Fruit fly (Drosophila melanogaster) whole organism, embryonic: ENCODE results near the gene BORCS5.

Source experiments
- CG10431 ChIP-seq: fragments of 200-800 bp; sonication (Bioruptor generic); optimal IDR thresholded peaks from 3 replicates; lab custom pipeline; 2018; ENCODE audit warnings: missing biosample characterization, mild to moderate bottlenecking, missing genetic modification characterization
- CG11247 ChIP-seq: fragments of 200-800 bp; sonication (Bioruptor generic); IDR thresholded peaks from 2 replicates; pipeline ENCODE4 v1.3.6; 2022; ENCODE audit warnings: missing biosample characterization, missing genetic modification characterization
- CG11504 ChIP-seq: fragments of 200-800 bp; sonication (Bioruptor generic); optimal IDR thresholded peaks from 3 replicates; lab custom pipeline; 2019; ENCODE audit warnings: missing biosample characterization, mild to moderate bottlenecking, missing genetic modification characterization, moderate library complexity
- CG12299 ChIP-seq: fragments of 200-800 bp; sonication (Bioruptor generic); optimal IDR thresholded peaks from 2 replicates; lab custom pipeline; 2018; ENCODE audit warnings: missing biosample characterization, mild to moderate bottlenecking, missing genetic modification characterization
- CG1233 ChIP-seq: fragments of 200-800 bp; sonication (Bioruptor generic); optimal IDR thresholded peaks from 4 replicates; lab custom pipeline; 2018; ENCODE audit warnings: missing biosample characterization, mild to moderate bottlenecking, missing genetic modification characterization
- CG14014 ChIP-seq: fragments of 200-800 bp; sonication (Bioruptor generic); IDR thresholded peaks from 2 replicates; pipeline ENCODE4 v1.3.6; 2022; ENCODE audit warnings: missing biosample characterization, missing genetic modification characterization
- CG16813 ChIP-seq: fragments of 200-800 bp; sonication (Bioruptor generic); IDR thresholded peaks from 3 replicates; pipeline ENCODE4 v1.3.6; 2022; ENCODE audit warnings: missing biosample characterization, missing genetic modification characterization; ENCODE audit not compliant: partially characterized antibody
- CG16815 ChIP-seq: fragments of 200-800 bp; sonication (Bioruptor generic); optimal IDR thresholded peaks from 3 replicates; lab custom pipeline; 2017; ENCODE audit warnings: missing biosample characterization, mild to moderate bottlenecking, missing genetic modification characterization
- CG16863 ChIP-seq: fragments of 200-800 bp; sonication (Bioruptor generic); optimal IDR thresholded peaks from 3 replicates; lab custom pipeline; 2016; ENCODE audit warnings: missing biosample characterization, missing genetic modification characterization
- CG18599 ChIP-seq: fragments of 200-800 bp; sonication (Bioruptor generic); optimal IDR thresholded peaks from 3 replicates; lab custom pipeline; 2017; ENCODE audit warnings: missing biosample characterization, missing genetic modification characterization, mild to moderate bottlenecking, moderate library complexity, missing genetic modification reagents
- CG2875 ChIP-seq: fragments of 200-800 bp; sonication (Bioruptor generic); optimal IDR thresholded peaks from 2 replicates; lab custom pipeline; 2017; ENCODE audit warnings: missing biosample characterization, mild to moderate bottlenecking, missing genetic modification characterization, missing genetic modification reagents
- CG30020 ChIP-seq: fragments of 200-800 bp; optimal IDR thresholded peaks from 2 replicates; lab custom pipeline; 2019; ENCODE audit warnings: missing biosample characterization, mild to moderate bottlenecking, missing genetic modification characterization, moderate library complexity
- CG34376 ChIP-seq: fragments of 200-800 bp; sonication (Bioruptor generic); optimal IDR thresholded peaks from 2 replicates; lab custom pipeline; 2018; ENCODE audit warnings: missing biosample characterization, mild to moderate bottlenecking, missing genetic modification characterization
- CG4424 ChIP-seq: fragments of 200-800 bp; sonication (Bioruptor generic); optimal IDR thresholded peaks from 3 replicates; lab custom pipeline; 2016; ENCODE audit warnings: missing biosample characterization, missing genetic modification characterization
- CG6175 ChIP-seq: fragments of 200-800 bp; sonication (Bioruptor generic); IDR thresholded peaks from 3 replicates; pipeline ENCODE4 v1.3.6; 2022; ENCODE audit warnings: missing biosample characterization, missing genetic modification characterization
- CG6813 ChIP-seq: fragments of 200-800 bp; sonication (Bioruptor generic); optimal IDR thresholded peaks from 2 replicates; lab custom pipeline; 2017; ENCODE audit warnings: missing biosample characterization, missing genetic modification characterization, mild to moderate bottlenecking, moderate library complexity, missing genetic modification reagents
- CG7745 ChIP-seq: fragments of 200-800 bp; sonication (Bioruptor generic); optimal IDR thresholded peaks from 2 replicates; lab custom pipeline; 2018; ENCODE audit warnings: missing biosample characterization, mild to moderate bottlenecking, missing genetic modification characterization, moderate library complexity
- CG7928 ChIP-seq: fragments of 200-800 bp; sonication (Bioruptor generic); optimal IDR thresholded peaks from 2 replicates; lab custom pipeline; 2017; ENCODE audit warnings: missing biosample characterization, mild to moderate bottlenecking, missing genetic modification characterization
- CG7963 ChIP-seq: fragments of 200-800 bp; sonication (Bioruptor generic); IDR thresholded peaks from 3 replicates; pipeline ENCODE4 v1.3.6; 2022; ENCODE audit warnings: missing biosample characterization, missing genetic modification characterization; ENCODE audit not compliant: partially characterized antibody
- CG7987 ChIP-seq: fragments of 200-800 bp; sonication (Bioruptor generic); optimal IDR thresholded peaks from 2 replicates; lab custom pipeline; 2018; ENCODE audit warnings: missing biosample characterization, mild to moderate bottlenecking, missing genetic modification characterization, moderate library complexity
- CG9609 ChIP-seq: fragments of 200-800 bp; sonication (Bioruptor generic); optimal IDR thresholded peaks from 3 replicates; lab custom pipeline; 2016; ENCODE audit warnings: missing biosample characterization, missing genetic modification characterization
- Chrac-16 ChIP-seq: fragments of 200-800 bp; sonication (Bioruptor generic); optimal IDR thresholded peaks from 3 replicates; lab custom pipeline; 2016; ENCODE audit warnings: missing biosample characterization, missing genetic modification characterization
- Elba2 ChIP-seq: fragments of 200-800 bp; sonication (Bioruptor generic); optimal IDR thresholded peaks from 3 replicates; lab custom pipeline; 2016; ENCODE audit warnings: missing biosample characterization, missing genetic modification characterization
- Hmr ChIP-seq: fragments of 200-800 bp; sonication (Bioruptor generic); optimal IDR thresholded peaks from 3 replicates; lab custom pipeline; 2017; ENCODE audit warnings: mild to moderate bottlenecking, missing biosample characterization, missing genetic modification reagents, missing genetic modification characterization
- Hmx ChIP-seq: fragments of 200-800 bp; sonication (Bioruptor generic); optimal IDR thresholded peaks from 2 replicates; lab custom pipeline; 2016; ENCODE audit warnings: missing biosample characterization, missing genetic modification characterization
- Lhr ChIP-seq: fragments of 200-800 bp; sonication (Bioruptor generic); optimal IDR thresholded peaks from 3 replicates; lab custom pipeline; 2017; ENCODE audit warnings: mild to moderate bottlenecking, missing biosample characterization, missing genetic modification reagents, missing genetic modification characterization
- MTF-1 ChIP-seq: fragments of 200-800 bp; sonication (Bioruptor generic); optimal IDR thresholded peaks from 2 replicates; lab custom pipeline; 2018; ENCODE audit warnings: missing biosample characterization, mild to moderate bottlenecking, missing genetic modification characterization, borderline replicate concordance
- NfI ChIP-seq: fragments of 200-800 bp; sonication (Bioruptor generic); optimal IDR thresholded peaks from 3 replicates; lab custom pipeline; 2018; ENCODE audit warnings: missing biosample characterization, mild to moderate bottlenecking, missing genetic modification characterization, moderate library complexity
- Ravus ChIP-seq: fragments of 200-800 bp; sonication (Bioruptor generic); IDR thresholded peaks from 2 replicates; pipeline ENCODE4 v1.3.6; 2022; ENCODE audit warnings: missing biosample characterization, missing genetic modification characterization
- Usf ChIP-seq: fragments of 200-800 bp; sonication (Bioruptor generic); optimal IDR thresholded peaks from 2 replicates; lab custom pipeline; 2017; ENCODE audit warnings: missing genotype, missing biosample characterization, missing genetic modification characterization
- Xbp1 ChIP-seq: fragments of 200-800 bp; sonication (Bioruptor generic); optimal IDR thresholded peaks from 3 replicates; lab custom pipeline; 2016; ENCODE audit warnings: missing biosample characterization, mild to moderate bottlenecking, missing genetic modification characterization
- YL-1 ChIP-seq: fragments of 200-800 bp; sonication (Bioruptor generic); optimal IDR thresholded peaks from 3 replicates; lab custom pipeline; 2017; ENCODE audit warnings: missing biosample characterization, mild to moderate bottlenecking, missing genetic modification characterization
- bbx ChIP-seq: fragments of 200-800 bp; sonication (Bioruptor generic); IDR thresholded peaks from 2 replicates; pipeline ENCODE4 v1.3.6; 2022; ENCODE audit warnings: missing biosample characterization, missing genetic modification characterization; ENCODE audit not compliant: partially characterized antibody
- bigmax ChIP-seq: fragments of 200-800 bp; sonication (Bioruptor generic); optimal IDR thresholded peaks from 2 replicates; lab custom pipeline; 2018; ENCODE audit warnings: missing biosample characterization, mild to moderate bottlenecking, missing genetic modification characterization
- br ChIP-seq: fragments of >200 bp; optimal IDR thresholded peaks from 2 replicates; lab custom pipeline; 2017
- bsh ChIP-seq, 2 experiments: fragments of 200-800 bp; sonication (Bioruptor generic); optimal IDR thresholded peaks; 2 replicates each; lab custom pipeline; 2017 to 2018; ENCODE audit warnings: mild to moderate bottlenecking in 2 of 2, missing biosample characterization in 2 of 2, missing genetic modification characterization in 2 of 2, moderate library complexity in 1 of 2
- ci ChIP-seq: fragments of 200-800 bp; sonication (Bioruptor generic); IDR thresholded peaks from 3 replicates; pipeline ENCODE4 v1.3.6; 2022; ENCODE audit warnings: missing biosample characterization, missing genetic modification characterization
- ems ChIP-seq: fragments of 200-800 bp; sonication (Bioruptor generic); optimal IDR thresholded peaks from 3 replicates; lab custom pipeline; 2016; ENCODE audit warnings: missing biosample characterization, missing genetic modification characterization
- esg ChIP-seq: fragments of 200-800 bp; sonication (Bioruptor generic); conservative IDR thresholded peaks from 2 replicates; pipeline ENCODE4 v1.3.6; 2022; ENCODE audit warnings: missing biosample characterization, missing genetic modification characterization
- ewg ChIP-seq: fragments of 200-800 bp; sonication (Bioruptor generic); optimal IDR thresholded peaks from 3 replicates; lab custom pipeline; 2017; ENCODE audit warnings: mild to moderate bottlenecking, missing biosample characterization, missing genetic modification reagents, missing genetic modification characterization
- gce ChIP-seq: fragments of 200-800 bp; sonication (Bioruptor generic); IDR thresholded peaks from 3 replicates; pipeline ENCODE4 v1.3.6; 2022; ENCODE audit warnings: missing biosample characterization, missing genetic modification characterization
- oc ChIP-seq: fragments of 200-800 bp; sonication (Bioruptor generic); optimal IDR thresholded peaks from 2 replicates; lab custom pipeline; 2018; ENCODE audit warnings: missing biosample characterization, mild to moderate bottlenecking, missing genetic modification characterization, moderate library complexity
- pros ChIP-seq: fragments of 200-800 bp; sonication (Bioruptor generic); optimal IDR thresholded peaks from 3 replicates; lab custom pipeline; 2019; ENCODE audit warnings: missing biosample characterization, mild to moderate bottlenecking, missing genetic modification characterization, moderate library complexity
- sens ChIP-seq: fragments of 200-800 bp; sonication (Bioruptor generic); peaks from one replicate; lab custom pipeline; 2016; ENCODE audit warnings: missing biosample characterization, missing genetic modification characterization
- sna ChIP-seq: fragments of 200-800 bp; sonication (Bioruptor generic); IDR thresholded peaks from 2 replicates; pipeline ENCODE4 v1.3.6; 2022; ENCODE audit warnings: missing biosample characterization, missing genetic modification characterization; ENCODE audit not compliant: partially characterized antibody
- so ChIP-seq: fragments of 200-800 bp; sonication (Bioruptor generic); IDR thresholded peaks from 3 replicates; pipeline ENCODE4 v1.3.6; 2022; ENCODE audit warnings: missing biosample characterization, missing genetic modification characterization
- sug ChIP-seq: fragments of 200-800 bp; optimal IDR thresholded peaks from 2 replicates; lab custom pipeline; 2019; ENCODE audit warnings: missing biosample characterization, mild to moderate bottlenecking, missing genetic modification characterization, moderate library complexity
- ttk ChIP-seq: fragments of 200-800 bp; sonication (Bioruptor generic); IDR thresholded peaks from 2 replicates; pipeline ENCODE4 v2.1.2; 2022; ENCODE audit warnings: missing biosample characterization, missing genetic modification characterization

Gene BORCS5

DNA sequence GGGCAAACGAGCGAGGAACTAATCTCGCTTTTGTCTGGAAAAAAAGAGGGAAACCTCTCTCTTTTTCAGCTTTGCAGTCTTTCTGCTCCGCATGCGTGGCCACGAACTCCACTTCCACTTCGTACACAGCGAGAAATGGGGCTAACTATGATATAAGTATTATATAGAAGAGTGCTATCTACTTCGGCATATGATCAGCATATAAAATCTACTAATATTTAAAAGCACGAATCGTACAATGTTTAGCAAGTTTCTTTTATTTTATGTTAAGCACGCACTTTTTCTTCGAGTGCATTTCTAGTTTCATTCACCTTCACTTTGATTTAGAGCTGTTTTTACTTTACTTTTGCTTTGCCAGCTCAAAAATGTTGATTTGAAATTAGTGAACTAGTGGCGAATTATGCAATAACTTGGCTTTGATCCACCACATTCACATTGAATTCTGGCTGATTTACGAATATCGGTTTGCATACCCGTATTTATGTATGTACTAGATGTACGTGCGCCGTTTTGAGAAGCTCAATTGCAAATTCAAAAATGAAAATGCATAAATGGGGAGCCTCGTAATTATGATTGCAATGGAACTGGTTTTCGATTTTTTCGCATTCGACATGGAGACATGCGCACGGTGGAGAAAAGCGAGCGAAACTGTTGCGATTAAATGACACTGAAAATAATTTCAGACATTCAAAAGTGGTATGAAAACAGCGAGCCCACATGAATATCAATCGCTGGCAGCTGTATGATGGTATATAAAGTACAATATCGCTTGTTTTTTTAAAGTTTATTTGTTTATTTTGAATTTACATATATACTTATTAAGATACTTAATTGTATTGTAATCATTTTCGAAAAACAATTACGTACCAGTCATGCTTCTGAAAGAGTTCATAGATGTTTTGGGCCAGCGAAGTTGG is 14.8 kb downstream of the BORCS5 start (continued):
- peak; percentile 56 for TF ChIP-seq Hmx (GFP tag; lab: Kevin White, UChicago)
- TF ChIP-seq CG11247 (GFP tag; lab: Robert Waterston, UW), result peak; percentile 66
- TF ChIP-seq Xbp1 (GFP tag; lab: Kevin White, UChicago), result peak; percentile 62
- no peak for TF ChIP-seq pros
- no peak for TF ChIP-seq sna (GFP tag; lab: Robert Waterston, UW)
- peak; percentile 88 for TF ChIP-seq CG14014
- peak; percentile 98 for TF ChIP-seq sens (GFP tag; lab: Kevin White, UChicago)
- peak; percentile 51 for TF ChIP-seq ewg
- peak; percentile 60 for TF ChIP-seq sug (tag; lab: Kevin White, UChicago)
- no peak for TF ChIP-seq YL-1 (GFP tag; lab: Kevin White, UChicago)
- peak; percentile 84 for TF ChIP-seq ttk (GFP tag; lab: Robert Waterston, UW)
- no peak for TF ChIP-seq CG7745
- peak; percentile 35 for TF ChIP-seq CG16863 (GFP tag; lab: Kevin White, UChicago)
- TF ChIP-seq Usf (GFP tag; lab: Kevin White, UChicago), result peak; percentile 69
- TF ChIP-seq Hmr (GFP tag; lab: Kevin White, UChicago), result peak; percentile 40
- peak; percentile 89 for TF ChIP-seq CG1233 (GFP tag; lab: Kevin White, UChicago)
- TF ChIP-seq CG6175 (GFP tag; lab: Robert Waterston, UW), result peak; percentile 27; the same call in 1 of the 3 replicates
- peak; percentile 42 for TF ChIP-seq Lhr (GFP tag; lab: Kevin White, UChicago)
- no peak for TF ChIP-seq bigmax (GFP tag; lab: Kevin White, UChicago)
- peak; percentile 36 for TF ChIP-seq CG7928 (GFP tag; lab: Kevin White, UChicago)
- no peak for TF ChIP-seq CG7963 (GFP tag; lab: Robert Waterston, UW)
- TF ChIP-seq CG10431 (GFP tag; lab: Kevin White, UChicago), result no peak
- TF ChIP-seq gce (GFP tag; lab: Robert Waterston, UW), result peak; percentile 91; the same call in 2 of the 3 replicates
- TF ChIP-seq ci, result peak; percentile 97
- peak; percentile 66 for TF ChIP-seq oc (tag; lab: Kevin White, UChicago)
- peak; percentile 62 for TF ChIP-seq CG18599
- peak; percentile 68 for TF ChIP-seq CG4424 (GFP tag; lab: Kevin White, UChicago)
- TF ChIP-seq bbx (GFP tag; lab: Robert Waterston, UW), result no peak
- no peak for TF ChIP-seq Elba2 (GFP tag; lab: Kevin White, UChicago)
- peak; percentile 78 for TF ChIP-seq so (GFP tag; lab: Robert Waterston, UW)
- TF ChIP-seq NfI, result peak; percentile 60
- no peak for TF ChIP-seq CG16813 (GFP tag; lab: Robert Waterston, UW)
- peak; percentile 51 for TF ChIP-seq esg (GFP tag; lab: Robert Waterston, UW)
- peak; percentile 11 for TF ChIP-seq CG9609 (GFP tag; lab: Kevin White, UChicago)
- TF ChIP-seq br, result no peak
- TF ChIP-seq CG6813 (GFP tag; lab: Kevin White, UChicago), result peak; percentile 26
- TF ChIP-seq CG30020, result peak; percentile 49
- peak; percentile 89 for TF ChIP-seq CG11504 (tag; lab: Kevin White, UChicago)
- TF ChIP-seq Ravus (GFP tag; lab: Robert Waterston, UW), result peak; percentile 45
- peak; percentile 66 to 85 for TF ChIP-seq bsh (GFP tag; optimal IDR thresholded peaks at IDR 0.05; lab: Kevin White, UChicago)
- TF ChIP-seq CG2875 (GFP tag; lab: Kevin White, UChicago), result peak; percentile 48
- TF ChIP-seq CG34376 (GFP tag; lab: Kevin White, UChicago), result no peak
- peak; percentile 46 for TF ChIP-seq MTF-1 (GFP tag; lab: Kevin White, UChicago)
- peak; percentile 44 for TF ChIP-seq CG16815 (GFP tag; lab: Kevin White, UChicago)
- TF ChIP-seq CG12299 (tag; lab: Kevin White, UChicago), result no peak
- peak; percentile 54 for TF ChIP-seq Chrac-16 (GFP tag; lab: Kevin White, UChicago)
- peak; percentile 40 for TF ChIP-seq ems (GFP tag; lab: Kevin White, UChicago)
- TF ChIP-seq CG7987 (GFP tag; lab: Kevin White, UChicago), result no peak
